Worm (Caenorhabditis elegans): ENCODE results near the gene Y38E10A.17.

ce11 chrII:12655816-12656215 lies 21.2 kb upstream of the Y38E10A.17 start:
- TF ChIP-seq nhr-12 (tag; optimal IDR thresholded peaks at IDR 0.05), result no peak
- TF ChIP-seq ztf-11 (tag; optimal IDR thresholded peaks at IDR 0.05), result no peak
- no peak for TF ChIP-seq aly-2 (tag; optimal IDR thresholded peaks at IDR 0.05)
- TF ChIP-seq zag-1 (tag; optimal IDR thresholded peaks at IDR 0.05), result no peak
- TF ChIP-seq ztf-4 (tag; optimal IDR thresholded peaks at IDR 0.05), result no peak
- no peak for TF ChIP-seq lin-39 (tag; optimal IDR thresholded peaks at IDR 0.05)
- TF ChIP-seq unc-39 (tag; optimal IDR thresholded peaks at IDR 0.05), result no peak
- no peak for TF ChIP-seq lin-11 (tag; optimal IDR thresholded peaks at IDR 0.05)
- TF ChIP-seq mab-5 (tag; optimal IDR thresholded peaks at IDR 0.05), result no peak
